Worm (Caenorhabditis elegans): ENCODE measurements around the gene srz-96.

DNA sequence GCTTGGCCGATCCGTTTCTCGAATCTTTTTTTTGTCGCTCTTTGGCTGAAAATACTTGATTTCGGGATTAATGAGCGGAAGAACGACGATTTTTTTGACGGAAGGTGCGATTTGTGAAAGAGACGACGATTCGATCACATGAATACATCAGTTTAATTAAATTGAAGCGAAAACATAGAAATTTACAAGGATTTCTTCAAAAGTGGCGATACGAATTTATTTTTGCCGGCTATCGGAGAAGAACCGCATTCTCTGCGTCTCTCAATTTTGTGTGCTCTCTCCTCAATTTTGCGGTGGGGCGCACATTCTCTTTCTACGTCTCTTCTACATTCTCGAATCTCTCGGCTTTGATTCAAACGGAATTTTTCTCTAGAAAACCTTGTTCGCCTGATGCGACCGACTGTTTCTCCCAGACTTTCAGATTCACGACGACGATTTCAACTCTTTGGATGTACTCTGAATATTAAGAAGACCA is 43.6 kb upstream of the srz-96 start, which contains the start of gene F40D4.17:
- TF ChIP-seq hnd-1 (tag; optimal IDR thresholded peaks at IDR 0.05): no peak
- no peak for TF ChIP-seq ama-1 (optimal IDR thresholded peaks at IDR 0.05)
- no peak for TF ChIP-seq ets-7 (tag; optimal IDR thresholded peaks at IDR 0.05)
- TF ChIP-seq tbx-37 (GFP tag; conservative IDR thresholded peaks at IDR 0.05): no peak
- no peak for TF ChIP-seq aly-1 (tag; optimal IDR thresholded peaks at IDR 0.05)
- TF ChIP-seq hmg-4 (GFP tag; optimal IDR thresholded peaks at IDR 0.05): no peak
- TF ChIP-seq F13C5.2 (tag; optimal IDR thresholded peaks at IDR 0.05): no peak

Measured in whole organism, early embryonic.